Fruit fly (Drosophila melanogaster): ENCODE measurements around the gene Qsox4.

dm6 chr3R:23682203-23682602 lies 20.4 kb upstream of the Qsox4 start, which contains the start of gene CG16710:
- TF ChIP-seq psq (optimal IDR thresholded peaks at IDR 0.05) = no peak
- TF ChIP-seq ttk (optimal IDR thresholded peaks at IDR 0.05) = no peak
- no peak for TF ChIP-seq Sin3A (optimal IDR thresholded peaks at IDR 0.05)

Measured in Kc167 (cell line).